Fruit fly (Drosophila melanogaster) whole organism, embryonic: ENCODE data around the gene HP1e.

Experiments
- CG10462 ChIP-seq: fragments of 200-800 bp; sonication (Bioruptor generic); optimal IDR thresholded peaks from 2 replicates; lab custom pipeline; 2016; ENCODE audit warnings: missing biosample characterization, missing genetic modification characterization
- CG10543 ChIP-seq: fragments of 200-800 bp; sonication (Bioruptor generic); optimal IDR thresholded peaks from 3 replicates; lab custom pipeline; 2017; ENCODE audit warnings: missing biosample characterization, mild to moderate bottlenecking, missing genetic modification characterization, moderate library complexity
- CG11085 ChIP-seq: fragments of 200-800 bp; sonication (Bioruptor generic); IDR thresholded peaks from 2 replicates; pipeline ENCODE4 v1.3.6; 2022; ENCODE audit warnings: missing biosample characterization, missing genetic modification characterization
- CG11696 ChIP-seq: fragments of 200-800 bp; sonication (Bioruptor generic); IDR thresholded peaks from 2 replicates; pipeline ENCODE4 v1.3.6; 2022; ENCODE audit warnings: missing biosample characterization, missing genetic modification characterization
- CG12659 ChIP-seq: fragments of 200-800 bp; sonication (Bioruptor generic); optimal IDR thresholded peaks from 3 replicates; lab custom pipeline; 2017; ENCODE audit warnings: mild to moderate bottlenecking, missing biosample characterization, missing genetic modification reagents, missing genetic modification characterization
- CG13287 ChIP-seq: fragments of 200-800 bp; sonication (Bioruptor generic); IDR thresholded peaks from 2 replicates; pipeline ENCODE4 v1.3.6; 2022; ENCODE audit warnings: missing biosample characterization, missing genetic modification characterization; ENCODE audit not compliant: partially characterized antibody
- CG13624 ChIP-seq: fragments of 200-800 bp; sonication (Bioruptor generic); optimal IDR thresholded peaks from 2 replicates; lab custom pipeline; 2016; ENCODE audit warnings: missing biosample characterization, missing genetic modification characterization
- CG14050 ChIP-seq: fragments of 200-800 bp; sonication (Bioruptor generic); IDR thresholded peaks from 3 replicates; pipeline ENCODE4 v1.3.6; 2022; ENCODE audit warnings: missing biosample characterization, missing genetic modification characterization
- CG15479 ChIP-seq: fragments of 200-800 bp; sonication (Bioruptor generic); optimal IDR thresholded peaks from 3 replicates; lab custom pipeline; 2019; ENCODE audit warnings: missing biosample characterization, mild to moderate bottlenecking, missing genetic modification characterization, moderate library complexity
- CG1602 ChIP-seq: fragments of 200-800 bp; sonication (Bioruptor generic); optimal IDR thresholded peaks from 3 replicates; lab custom pipeline; 2016; ENCODE audit warnings: missing biosample characterization, missing genetic modification characterization
- CG17328 ChIP-seq: fragments of 200-800 bp; sonication (Bioruptor generic); IDR thresholded peaks from 2 replicates; pipeline ENCODE4 v1.3.6; 2022; ENCODE audit warnings: missing biosample characterization, missing genetic modification characterization
- CG17359 ChIP-seq: fragments of 200-800 bp; sonication (Bioruptor generic); optimal IDR thresholded peaks from 3 replicates; lab custom pipeline; 2018; ENCODE audit warnings: missing biosample characterization, mild to moderate bottlenecking, missing genetic modification characterization, moderate library complexity
- CG2129 ChIP-seq: fragments of 200-800 bp; sonication (Bioruptor generic); IDR thresholded peaks from 2 replicates; pipeline ENCODE4 v1.3.6; 2022; ENCODE audit warnings: missing biosample characterization, missing genetic modification characterization; ENCODE audit not compliant: partially characterized antibody
- CG2712 ChIP-seq: fragments of 200-800 bp; optimal IDR thresholded peaks from 3 replicates; lab custom pipeline; 2019; ENCODE audit warnings: missing biosample characterization, mild to moderate bottlenecking, missing genetic modification characterization, moderate library complexity
- CG3163 ChIP-seq: fragments of 200-800 bp; sonication (Bioruptor generic); optimal IDR thresholded peaks from 3 replicates; lab custom pipeline; 2016; ENCODE audit warnings: missing biosample characterization, missing genetic modification characterization
- CG4404 ChIP-seq: fragments of 200-800 bp; sonication (Bioruptor generic); IDR thresholded peaks from 2 replicates; pipeline ENCODE4 v1.3.6; 2022; ENCODE audit warnings: missing biosample characterization, missing genetic modification characterization
- CG4707 ChIP-seq: fragments of 200-800 bp; sonication (Bioruptor generic); optimal IDR thresholded peaks from 2 replicates; lab custom pipeline; 2018; ENCODE audit warnings: missing biosample characterization, mild to moderate bottlenecking, missing genetic modification characterization, moderate library complexity
- CG6254 ChIP-seq: fragments of 200-800 bp; sonication (Bioruptor generic); optimal IDR thresholded peaks from 3 replicates; lab custom pipeline; 2017; ENCODE audit warnings: mild to moderate bottlenecking, missing biosample characterization, missing genetic modification reagents, missing genetic modification characterization
- CG6791 ChIP-seq: fragments of 200-800 bp; sonication (Bioruptor generic); IDR thresholded peaks from 3 replicates; pipeline ENCODE4 v1.3.6; 2022; ENCODE audit warnings: missing biosample characterization, missing genetic modification characterization; ENCODE audit not compliant: partially characterized antibody
- CG7839 ChIP-seq: fragments of 200-800 bp; sonication (Bioruptor generic); optimal IDR thresholded peaks from 3 replicates; lab custom pipeline; 2018; ENCODE audit warnings: missing biosample characterization, mild to moderate bottlenecking, missing genetic modification characterization, moderate library complexity
- CG8924 ChIP-seq: fragments of 200-800 bp; optimal IDR thresholded peaks from 3 replicates; lab custom pipeline; 2019; ENCODE audit warnings: missing biosample characterization, mild to moderate bottlenecking, missing genetic modification characterization, moderate library complexity
- CG8944 ChIP-seq: fragments of 200-800 bp; sonication (Bioruptor generic); optimal IDR thresholded peaks from 3 replicates; lab custom pipeline; 2016; ENCODE audit warnings: missing biosample characterization, missing genetic modification characterization
- CG9609 ChIP-seq: fragments of 200-800 bp; sonication (Bioruptor generic); optimal IDR thresholded peaks from 3 replicates; lab custom pipeline; 2016; ENCODE audit warnings: missing biosample characterization, missing genetic modification characterization
- CG9876 ChIP-seq: fragments of 200-800 bp; sonication (Bioruptor generic); optimal IDR thresholded peaks from 2 replicates; lab custom pipeline; 2016; ENCODE audit warnings: missing biosample characterization, missing genetic modification characterization
- Camta ChIP-seq: fragments of 200-800 bp; sonication (Bioruptor generic); optimal IDR thresholded peaks from 2 replicates; lab custom pipeline; 2016; ENCODE audit warnings: missing biosample characterization, missing genetic modification characterization
- D ChIP-seq, 2 experiments: fragments of 200-800 bp in 1 of 2; fragments of >200 bp in 1 of 2; sonication (Bioruptor generic) in 1 of 2; optimal IDR thresholded peaks; 2 replicates in 1 of 2; 3 replicates in 1 of 2; lab custom pipeline; 2017; ENCODE audit warnings: mild to moderate bottlenecking in 1 of 2, missing biosample characterization in 1 of 2, missing genetic modification characterization in 1 of 2, missing genetic modification reagents in 1 of 2
- Doc3 ChIP-seq: fragments of 200-800 bp; sonication (Bioruptor generic); IDR thresholded peaks from 3 replicates; pipeline ENCODE4 v1.3.6; 2022; ENCODE audit warnings: missing biosample characterization, missing genetic modification characterization; ENCODE audit not compliant: partially characterized antibody
- Gsc ChIP-seq: fragments of 200-800 bp; sonication (Bioruptor generic); IDR thresholded peaks from 2 replicates; pipeline ENCODE4 v1.3.6; 2022; ENCODE audit warnings: missing biosample characterization, missing genetic modification characterization
- Hsf ChIP-seq: fragments of 200-800 bp; sonication (Bioruptor generic); optimal IDR thresholded peaks from 3 replicates; lab custom pipeline; 2016; ENCODE audit warnings: missing biosample characterization, missing genetic modification characterization
- Kr ChIP-seq: fragments of 200-800 bp; sonication (Bioruptor generic); optimal IDR thresholded peaks from 2 replicates; lab custom pipeline; 2017; ENCODE audit warnings: missing biosample characterization, mild to moderate bottlenecking, missing genetic modification characterization
- Sin3A ChIP-seq: fragments of >200 bp; optimal IDR thresholded peaks from 2 replicates; lab custom pipeline; 2018
- Sry-β ChIP-seq: fragments of 200-800 bp; sonication (Bioruptor generic); optimal IDR thresholded peaks from 2 replicates; lab custom pipeline; 2018; ENCODE audit warnings: missing biosample characterization, mild to moderate bottlenecking, missing genetic modification characterization, moderate library complexity
- az2 ChIP-seq: fragments of 200-800 bp; sonication (Bioruptor generic); optimal IDR thresholded peaks from 3 replicates; lab custom pipeline; 2016; ENCODE audit warnings: missing biosample characterization, missing genetic modification characterization
- chif ChIP-seq, 2 experiments: fragments of 200-800 bp; sonication (Bioruptor generic); optimal IDR thresholded peaks; 3 replicates each; lab custom pipeline; 2016; ENCODE audit warnings: missing biosample characterization in 2 of 2, missing genetic modification characterization in 2 of 2
- crp ChIP-seq, 2 experiments: fragments of 200-800 bp; sonication (Bioruptor generic); optimal IDR thresholded peaks; 2 replicates in 1 of 2; 3 replicates in 1 of 2; lab custom pipeline; 2017; ENCODE audit warnings: missing biosample characterization in 2 of 2, missing genetic modification characterization in 2 of 2, mild to moderate bottlenecking in 1 of 2, moderate library complexity in 1 of 2
- fd96Cb ChIP-seq: fragments of 200-800 bp; sonication (Bioruptor generic); optimal IDR thresholded peaks from 2 replicates; lab custom pipeline; 2018; ENCODE audit warnings: missing biosample characterization, mild to moderate bottlenecking, missing genetic modification characterization, moderate library complexity
- gce ChIP-seq: fragments of 200-800 bp; sonication (Bioruptor generic); IDR thresholded peaks from 3 replicates; pipeline ENCODE4 v1.3.6; 2022; ENCODE audit warnings: missing biosample characterization, missing genetic modification characterization
- gem ChIP-seq: fragments of 200-800 bp; sonication (Bioruptor generic); optimal IDR thresholded peaks from 2 replicates; lab custom pipeline; 2019; ENCODE audit warnings: missing biosample characterization, mild to moderate bottlenecking, missing genetic modification characterization, moderate library complexity
- grn ChIP-seq: fragments of 200-800 bp; sonication (Bioruptor generic); optimal IDR thresholded peaks from 3 replicates; lab custom pipeline; 2017; ENCODE audit warnings: missing biosample characterization, missing genetic modification characterization
- insv ChIP-seq, 2 experiments: fragments of 200-800 bp; sonication (Bioruptor generic); optimal IDR thresholded peaks; 3 replicates each; lab custom pipeline; 2016 to 2018; ENCODE audit warnings: missing biosample characterization in 2 of 2, missing genetic modification characterization in 2 of 2
- jigr1 ChIP-seq: fragments of 200-800 bp; sonication (Bioruptor generic); IDR thresholded peaks from 3 replicates; pipeline ENCODE4 v1.3.6; 2022; ENCODE audit warnings: missing biosample characterization, missing genetic modification characterization
- nerfin-2 ChIP-seq: fragments of 200-800 bp; sonication (Bioruptor generic); IDR thresholded peaks from 2 replicates; pipeline ENCODE4 v1.3.6; 2022; ENCODE audit warnings: missing biosample characterization, missing genetic modification characterization; ENCODE audit not compliant: partially characterized antibody
- peb ChIP-seq: fragments of 200-800 bp; sonication (Bioruptor generic); IDR thresholded peaks from 2 replicates; pipeline ENCODE4 v1.3.6; 2022; ENCODE audit warnings: missing biosample characterization, missing genetic modification characterization
- pum ChIP-seq: fragments of 200-800 bp; sonication (Bioruptor generic); optimal IDR thresholded peaks from 2 replicates; lab custom pipeline; 2016; ENCODE audit warnings: missing biosample characterization, missing genetic modification characterization
- rib ChIP-seq: fragments of 200-800 bp; sonication (Bioruptor generic); IDR thresholded peaks from 2 replicates; pipeline ENCODE4 v1.3.6; 2022; ENCODE audit warnings: missing biosample characterization, missing genetic modification characterization
- run ChIP-seq: fragments of 200-800 bp; sonication (Bioruptor generic); optimal IDR thresholded peaks from 3 replicates; lab custom pipeline; 2018; ENCODE audit warnings: missing biosample characterization, mild to moderate bottlenecking, missing genetic modification characterization
- sim ChIP-seq: fragments of 200-800 bp; sonication (Bioruptor generic); IDR thresholded peaks from 2 replicates; pipeline ENCODE4 v1.3.6; 2022; ENCODE audit warnings: missing biosample characterization, missing genetic modification characterization
- sob ChIP-seq: fragments of 200-800 bp; sonication (Bioruptor generic); IDR thresholded peaks from 2 replicates; pipeline ENCODE4 v1.3.6; 2022; ENCODE audit warnings: missing biosample characterization, missing genetic modification characterization
- sqz ChIP-seq: fragments of 200-800 bp; sonication (Bioruptor generic); optimal IDR thresholded peaks from 3 replicates; lab custom pipeline; 2018; ENCODE audit warnings: missing biosample characterization, mild to moderate bottlenecking, missing genetic modification characterization
- twi ChIP-seq: fragments of 200-800 bp; optimal IDR thresholded peaks from 2 replicates; lab custom pipeline; 2019; ENCODE audit warnings: missing biosample characterization, mild to moderate bottlenecking, missing genetic modification characterization, moderate library complexity

HP1e gene

DNA sequence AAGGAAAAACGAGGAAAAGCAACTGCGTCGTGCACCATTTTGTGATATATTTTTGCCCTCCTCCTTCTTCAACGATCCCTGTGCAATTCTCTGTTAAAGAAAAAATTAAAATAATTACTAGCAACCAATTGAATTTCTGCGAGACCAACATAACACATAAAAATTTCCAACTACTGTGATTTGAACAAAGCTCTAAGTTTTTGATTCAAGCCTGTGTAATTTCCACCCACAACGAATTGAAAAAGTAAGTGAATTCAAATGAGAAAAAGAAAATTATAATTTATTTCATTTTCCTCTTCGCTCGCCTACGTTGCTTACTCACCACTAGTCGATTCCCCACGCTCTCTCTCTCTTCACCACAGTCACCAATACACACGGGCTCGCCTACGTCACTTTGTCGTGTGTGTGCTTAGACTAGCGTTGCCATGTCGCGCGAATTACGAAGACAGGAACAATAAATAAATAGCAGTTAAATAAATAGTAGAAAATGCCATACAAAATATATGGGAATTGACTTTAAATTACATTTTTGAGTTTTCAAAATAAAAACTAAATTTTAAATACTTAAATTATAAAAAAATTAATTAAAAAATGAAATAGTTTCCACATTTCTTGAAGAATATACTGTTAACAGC is 20.8 kb downstream of the HP1e start (continued):
- TF ChIP-seq peb (GFP tag; lab: Robert Waterston, UW) (no peak), az2 (peak; percentile 15), Gsc (no peak), CG9876 (GFP tag; lab: Kevin White, UChicago) (no peak), CG12659 (GFP tag; lab: Kevin White, UChicago) (peak; percentile 60), CG7839 (tag; lab: Kevin White, UChicago) (peak; percentile 53), sim (no peak), CG1602 (GFP tag; lab: Kevin White, UChicago) (no peak), CG4404 (no peak), crp (GFP tag; optimal IDR thresholded peaks at IDR 0.05; lab: Kevin White, UChicago) (no peak), CG6254 (no peak), gem (tag; lab: Kevin White, UChicago) (peak; percentile 59), CG10462 (GFP tag; lab: Kevin White, UChicago) (no peak), CG15479 (no peak), D (optimal IDR thresholded peaks at IDR 0.05; lab: Kevin White, UChicago) (no peak), D (GFP tag; optimal IDR thresholded peaks at IDR 0.05; lab: Kevin White, UChicago) (peak; percentile 13), CG13287 (GFP tag; lab: Robert Waterston, UW) (no peak), Hsf (GFP tag; lab: Kevin White, UChicago) (peak; percentile 25), rib (GFP tag; lab: Robert Waterston, UW) (no peak), sqz (peak; percentile 68), CG9609 (GFP tag; lab: Kevin White, UChicago) (no peak), gce (GFP tag; lab: Robert Waterston, UW) (no peak), Sin3A (lab: Kevin White, UChicago) (no peak), Sry-β (GFP tag; lab: Kevin White, UChicago) (peak; percentile 30), CG6791 (GFP tag; lab: Robert Waterston, UW) (no peak), nerfin-2 (GFP tag; lab: Robert Waterston, UW) (no peak), jigr1 (GFP tag; lab: Robert Waterston, UW) (no peak), grn (no peak), CG4707 (GFP tag; lab: Kevin White, UChicago) (peak; percentile 78), CG10543 (GFP tag; lab: Kevin White, UChicago) (peak; percentile 74), Doc3 (GFP tag; lab: Robert Waterston, UW) (no peak), CG2712 (tag; lab: Kevin White, UChicago) (peak; percentile 57), CG8924 (tag; lab: Kevin White, UChicago) (peak; percentile 76), CG2129 (GFP tag; lab: Robert Waterston, UW) (no peak), CG17359 (tag; lab: Kevin White, UChicago) (peak; percentile 67), CG17328 (no peak), CG14050 (GFP tag; lab: Robert Waterston, UW) (no peak), insv (GFP tag; optimal IDR thresholded peaks at IDR 0.05; lab: Kevin White, UChicago) (peak in 1 of 2 experiments; percentile 38), CG11696 (GFP tag; lab: Robert Waterston, UW) (no peak), CG13624 (GFP tag; lab: Kevin White, UChicago) (no peak), twi (tag; lab: Kevin White, UChicago) (no peak), CG8944 (GFP tag; lab: Kevin White, UChicago) (no peak), pum (no peak), Camta (GFP tag; lab: Kevin White, UChicago) (no peak), sob (peak; percentile 57), CG11085 (GFP tag; lab: Robert Waterston, UW) (no peak), run (tag; lab: Kevin White, UChicago) (peak; percentile 51), fd96Cb (tag; lab: Kevin White, UChicago) (no peak), Kr (GFP tag; lab: Kevin White, UChicago) (no peak), CG3163 (GFP tag; lab: Kevin White, UChicago) (no peak), chif (GFP tag; optimal IDR thresholded peaks at IDR 0.05; lab: Kevin White, UChicago) (no peak)
